Worm (Caenorhabditis elegans) whole organism, young adult: ENCODE results near the gene F46C5.7.

Experiments used
- cebp-2 ChIP-seq: fragments of 200-800 bp; sonication (Bioruptor generic); IDR thresholded peaks from 2 replicates; pipeline ENCODE4 v1.3.6; 2022; ENCODE audit warnings: missing genetic modification characterization, missing compliant biosample characterization
- dpl-1 ChIP-seq: fragments of 150-350 bp; optimal IDR thresholded peaks from 2 replicates; lab custom pipeline; 2014; ENCODE audit warnings: missing biosample characterization, missing genetic modification reagents, missing genetic modification characterization
- lsl-1 ChIP-seq: fragments of 200-800 bp; sonication (Bioruptor generic); optimal IDR thresholded peaks from 2 replicates; lab custom pipeline; 2018; ENCODE audit warnings: mild to moderate bottlenecking, missing genetic modification characterization, moderate library complexity, missing compliant biosample characterization
- somi-1 ChIP-seq: fragments of 200-800 bp; sonication (Bioruptor generic); optimal IDR thresholded peaks from 2 replicates; lab custom pipeline; 2018; ENCODE audit warnings: mild to moderate bottlenecking, missing genetic modification characterization, missing compliant biosample characterization

ce11 chrII:8853960-8854359 lies 14.8 kb downstream of the F46C5.7 start:
- TF ChIP-seq somi-1, result no peak
- TF ChIP-seq lsl-1 (GFP tag; lab: Kevin White, UChicago), result no peak
- no peak for TF ChIP-seq dpl-1 (GFP tag; lab: Kevin White, UChicago)
- no peak for TF ChIP-seq cebp-2 (GFP tag; lab: Robert Waterston, UW)
